Fruit fly (Drosophila melanogaster): ENCODE data around the gene Nin.

- no peak for TF ChIP-seq Sin3A (optimal IDR thresholded peaks at IDR 0.05)
- TF ChIP-seq Myc (optimal IDR thresholded peaks at IDR 0.05): no peak
- no peak for TF ChIP-seq psq (optimal IDR thresholded peaks at IDR 0.05)
- TF ChIP-seq h (optimal IDR thresholded peaks at IDR 0.05): no peak
- no peak for TF ChIP-seq ttk (optimal IDR thresholded peaks at IDR 0.05)
- no peak for TF ChIP-seq insv (optimal IDR thresholded peaks at IDR 0.05)
These were observed 13.7 kb upstream of the Nin start for dm6 chr2L:5291869-5292642.
